Worm (Caenorhabditis elegans) whole organism, L3 larva: ENCODE results near the gene ule-3.

Source experiments
- ZK546.5 ChIP-seq: sonication (generic microtip); optimal IDR thresholded peaks from 2 replicates; lab custom pipeline; 2017; ENCODE audit warnings: missing biosample characterization, missing genetic modification characterization
- aly-2 ChIP-seq: fragments of 150-350 bp; optimal IDR thresholded peaks from 2 replicates; lab custom pipeline; 2014; ENCODE audit warnings: missing biosample characterization, missing genetic modification characterization
- ceh-82 ChIP-seq: fragments of 150-350 bp; optimal IDR thresholded peaks from 2 replicates; lab custom pipeline; 2014; ENCODE audit warnings: missing biosample characterization, missing genetic modification characterization
- jun-1 ChIP-seq: fragments of 150-350 bp; optimal IDR thresholded peaks from 2 replicates; lab custom pipeline; 2014; ENCODE audit warnings: missing biosample characterization, missing genetic modification reagents, missing genetic modification characterization
- nhr-43 ChIP-seq: sonication (generic microtip); optimal IDR thresholded peaks from 2 replicates; lab custom pipeline; 2016; ENCODE audit warnings: mild to moderate bottlenecking, missing genetic modification characterization, missing compliant biosample characterization; ENCODE audit not compliant: poor library complexity, severe bottlenecking
- nhr-76 ChIP-seq: fragments of 150-350 bp; sonication (generic microtip); optimal IDR thresholded peaks from 5 replicates; lab custom pipeline; 2014; ENCODE audit warnings: missing biosample characterization, missing genetic modification characterization
- nhr-77 ChIP-seq: fragments of 150-350 bp; optimal IDR thresholded peaks from 2 replicates; lab custom pipeline; 2014; ENCODE audit warnings: missing biosample characterization, missing genetic modification characterization
- snpc-4 ChIP-seq: fragments of 150-350 bp; optimal IDR thresholded peaks from 2 replicates; lab custom pipeline; 2014; ENCODE audit warnings: missing biosample characterization, missing genetic modification characterization
- unc-39 ChIP-seq: sonication (generic microtip); optimal IDR thresholded peaks from 4 replicates; lab custom pipeline; 2017; ENCODE audit warnings: missing biosample characterization, missing genetic modification characterization
- zag-1 ChIP-seq: fragments of 150-350 bp; optimal IDR thresholded peaks from 2 replicates; lab custom pipeline; 2014; ENCODE audit warnings: missing biosample characterization, missing genetic modification characterization

ce11 chrV:10801154-10801553 is 7.6 kb downstream of the ule-3 start, which contains the start of gene D1054.18:
- TF ChIP-seq zag-1 (tag; lab: Kevin White, UChicago) (no peak), ZK546.5 (no peak), ceh-82 (no peak), jun-1 (tag; lab: Kevin White, UChicago) (peak; percentile 32), snpc-4 (tag; lab: Kevin White, UChicago) (no peak), aly-2 (no peak), unc-39 (tag; lab: Kevin White, UChicago) (no peak), nhr-43 (tag; lab: Kevin White, UChicago) (no peak), nhr-76 (tag; lab: Kevin White, UChicago) (no peak), nhr-77 (tag; lab: Kevin White, UChicago) (no peak)
